Fruit fly (Drosophila melanogaster) whole organism, embryonic: Measurements from ENCODE around the gene unc-119.

ENCODE experiments used
- B-H2 ChIP-seq: fragments of 200-800 bp; sonication (Bioruptor generic); optimal IDR thresholded peaks from 2 replicates; lab custom pipeline; 2018; ENCODE audit warnings: missing biosample characterization, mild to moderate bottlenecking, missing genetic modification characterization
- CG10366 ChIP-seq: fragments of 200-800 bp; sonication (Bioruptor generic); IDR thresholded peaks from 2 replicates; pipeline ENCODE4 v1.3.6; 2022; ENCODE audit warnings: missing biosample characterization, missing genetic modification characterization
- CG10431 ChIP-seq: fragments of 200-800 bp; sonication (Bioruptor generic); optimal IDR thresholded peaks from 3 replicates; lab custom pipeline; 2018; ENCODE audit warnings: missing biosample characterization, mild to moderate bottlenecking, missing genetic modification characterization
- CG10462 ChIP-seq: fragments of 200-800 bp; sonication (Bioruptor generic); optimal IDR thresholded peaks from 2 replicates; lab custom pipeline; 2016; ENCODE audit warnings: missing biosample characterization, missing genetic modification characterization
- CG10654 ChIP-seq: fragments of 200-800 bp; sonication (Bioruptor generic); optimal IDR thresholded peaks from 2 replicates; lab custom pipeline; 2016; ENCODE audit warnings: missing biosample characterization, missing genetic modification characterization
- CG11504 ChIP-seq: fragments of 200-800 bp; sonication (Bioruptor generic); optimal IDR thresholded peaks from 3 replicates; lab custom pipeline; 2019; ENCODE audit warnings: missing biosample characterization, mild to moderate bottlenecking, missing genetic modification characterization, moderate library complexity
- CG12942 ChIP-seq: fragments of 200-800 bp; sonication (Bioruptor generic); optimal IDR thresholded peaks from 3 replicates; lab custom pipeline; 2016; ENCODE audit warnings: missing biosample characterization, missing genetic modification characterization
- CG13123 ChIP-seq: fragments of 200-800 bp; sonication (Bioruptor generic); optimal IDR thresholded peaks from 2 replicates; lab custom pipeline; 2016; ENCODE audit warnings: missing biosample characterization, missing genetic modification characterization
- CG15514 ChIP-seq: fragments of 200-800 bp; sonication (Bioruptor generic); optimal IDR thresholded peaks from 3 replicates; lab custom pipeline; 2017; ENCODE audit warnings: missing biosample characterization, missing genetic modification characterization, mild to moderate bottlenecking, moderate library complexity, missing genetic modification reagents
- CG17612 ChIP-seq: fragments of 200-800 bp; sonication (Bioruptor generic); IDR thresholded peaks from 2 replicates; pipeline ENCODE4 v1.3.6; 2022; ENCODE audit warnings: missing biosample characterization, missing genetic modification characterization
- CG17802 ChIP-seq: fragments of 200-800 bp; sonication (Bioruptor generic); optimal IDR thresholded peaks from 2 replicates; lab custom pipeline; 2018; ENCODE audit warnings: missing biosample characterization, mild to moderate bottlenecking, missing genetic modification characterization, moderate library complexity
- CG17829 ChIP-seq: fragments of 200-800 bp; optimal IDR thresholded peaks from 2 replicates; lab custom pipeline; 2019; ENCODE audit warnings: missing biosample characterization, mild to moderate bottlenecking, missing genetic modification characterization, moderate library complexity
- CG3163 ChIP-seq: fragments of 200-800 bp; sonication (Bioruptor generic); optimal IDR thresholded peaks from 3 replicates; lab custom pipeline; 2016; ENCODE audit warnings: missing biosample characterization, missing genetic modification characterization
- CG3838 ChIP-seq: fragments of 200-800 bp; sonication (Bioruptor generic); optimal IDR thresholded peaks from 3 replicates; lab custom pipeline; 2016; ENCODE audit warnings: missing biosample characterization, missing genetic modification characterization
- CG7556 ChIP-seq: fragments of 200-800 bp; sonication (Bioruptor generic); optimal IDR thresholded peaks from 2 replicates; lab custom pipeline; 2017; ENCODE audit warnings: missing biosample characterization, mild to moderate bottlenecking, missing genetic modification characterization
- CG7963 ChIP-seq: fragments of 200-800 bp; sonication (Bioruptor generic); IDR thresholded peaks from 3 replicates; pipeline ENCODE4 v1.3.6; 2022; ENCODE audit warnings: missing biosample characterization, missing genetic modification characterization; ENCODE audit not compliant: partially characterized antibody
- CG9215 ChIP-seq: fragments of 200-800 bp; sonication (Bioruptor generic); IDR thresholded peaks from 2 replicates; pipeline ENCODE4 v1.3.6; 2022; ENCODE audit warnings: missing biosample characterization, missing genetic modification characterization
- CG9817 ChIP-seq: fragments of 200-800 bp; sonication (Bioruptor generic); optimal IDR thresholded peaks from 2 replicates; lab custom pipeline; 2018; ENCODE audit warnings: missing biosample characterization, mild to moderate bottlenecking, missing genetic modification characterization, moderate library complexity
- CG9932 ChIP-seq: fragments of 200-800 bp; sonication (Bioruptor generic); IDR thresholded peaks from 2 replicates; pipeline ENCODE4 v1.3.6; 2022; ENCODE audit warnings: missing biosample characterization, missing genetic modification characterization
- CHES-1-like ChIP-seq: fragments of 200-800 bp; sonication (Bioruptor generic); optimal IDR thresholded peaks from 2 replicates; lab custom pipeline; 2016; ENCODE audit warnings: missing biosample characterization, missing genetic modification characterization
- D ChIP-seq, 2 experiments: fragments of 200-800 bp in 1 of 2; fragments of >200 bp in 1 of 2; sonication (Bioruptor generic) in 1 of 2; optimal IDR thresholded peaks; 2 replicates in 1 of 2; 3 replicates in 1 of 2; lab custom pipeline; 2017; ENCODE audit warnings: mild to moderate bottlenecking in 1 of 2, missing biosample characterization in 1 of 2, missing genetic modification characterization in 1 of 2, missing genetic modification reagents in 1 of 2
- Deaf1 ChIP-seq: fragments of 200-800 bp; optimal IDR thresholded peaks from 3 replicates; lab custom pipeline; 2019; ENCODE audit warnings: missing biosample characterization, mild to moderate bottlenecking, missing genetic modification characterization, moderate library complexity
- Dll ChIP-seq: fragments of 200-800 bp; sonication (Bioruptor generic); IDR thresholded peaks from 4 replicates; pipeline ENCODE4 v1.3.6; 2022; ENCODE audit warnings: missing biosample characterization, missing genetic modification characterization; ENCODE audit not compliant: partially characterized antibody
- Drgx ChIP-seq: fragments of 200-800 bp; sonication (Bioruptor generic); IDR thresholded peaks from 2 replicates; pipeline ENCODE4 v1.3.6; 2022; ENCODE audit warnings: missing biosample characterization, missing genetic modification characterization
- Hey ChIP-seq: fragments of 200-800 bp; sonication (Bioruptor generic); optimal IDR thresholded peaks from 3 replicates; lab custom pipeline; 2018; ENCODE audit warnings: missing biosample characterization, mild to moderate bottlenecking, missing genetic modification characterization
- Hr3 ChIP-seq: fragments of 200-800 bp; sonication (Bioruptor generic); optimal IDR thresholded peaks from 3 replicates; lab custom pipeline; 2016; ENCODE audit warnings: missing biosample characterization, missing genetic modification characterization
- NC2β ChIP-seq: fragments of 200-800 bp; sonication (Bioruptor generic); optimal IDR thresholded peaks from 2 replicates; lab custom pipeline; 2016; ENCODE audit warnings: missing biosample characterization, missing genetic modification characterization
- Ravus ChIP-seq: fragments of 200-800 bp; sonication (Bioruptor generic); IDR thresholded peaks from 2 replicates; pipeline ENCODE4 v1.3.6; 2022; ENCODE audit warnings: missing biosample characterization, missing genetic modification characterization
- Sry-δ ChIP-seq: fragments of 200-800 bp; sonication (Bioruptor generic); optimal IDR thresholded peaks from 2 replicates; lab custom pipeline; 2016; ENCODE audit warnings: missing biosample characterization, missing genetic modification characterization
- ab ChIP-seq: fragments of 200-800 bp; sonication (Bioruptor generic); optimal IDR thresholded peaks from 2 replicates; lab custom pipeline; 2016; ENCODE audit warnings: missing biosample characterization, missing genetic modification characterization
- aop ChIP-seq: fragments of 200-800 bp; sonication (Bioruptor generic); IDR thresholded peaks from 2 replicates; pipeline ENCODE4 v1.3.6; 2022; ENCODE audit warnings: missing biosample characterization, missing genetic modification characterization
- az2 ChIP-seq: fragments of 200-800 bp; sonication (Bioruptor generic); optimal IDR thresholded peaks from 3 replicates; lab custom pipeline; 2016; ENCODE audit warnings: missing biosample characterization, missing genetic modification characterization
- bcd ChIP-seq: fragments of 200-800 bp; sonication (Bioruptor generic); optimal IDR thresholded peaks from 2 replicates; lab custom pipeline; 2017; ENCODE audit warnings: missing biosample characterization, mild to moderate bottlenecking, missing genetic modification characterization
- dimm ChIP-seq: fragments of 200-800 bp; sonication (Bioruptor generic); IDR thresholded peaks from 2 replicates; pipeline ENCODE4 v1.3.6; 2022; ENCODE audit warnings: missing biosample characterization, missing genetic modification characterization
- en ChIP-seq: fragments of 200-800 bp; sonication (Bioruptor generic); optimal IDR thresholded peaks from 2 replicates; lab custom pipeline; 2016; ENCODE audit warnings: missing biosample characterization, missing genetic modification characterization
- exex ChIP-seq: fragments of 200-800 bp; sonication (Bioruptor generic); optimal IDR thresholded peaks from 4 replicates; lab custom pipeline; 2018; ENCODE audit warnings: missing biosample characterization, mild to moderate bottlenecking, missing genetic modification characterization, moderate library complexity
- fd102C ChIP-seq: fragments of 200-800 bp; sonication (Bioruptor generic); optimal IDR thresholded peaks from 2 replicates; lab custom pipeline; 2018; ENCODE audit warnings: missing biosample characterization, mild to moderate bottlenecking, missing genetic modification characterization, moderate library complexity
- gro ChIP-seq: fragments of 200-800 bp; sonication (Bioruptor generic); optimal IDR thresholded peaks from 2 replicates; lab custom pipeline; 2016; ENCODE audit warnings: missing biosample characterization, missing genetic modification characterization
- h ChIP-seq: fragments of >200 bp; optimal IDR thresholded peaks from 2 replicates; lab custom pipeline; 2017
- hb ChIP-seq: fragments of 200-800 bp; sonication (Bioruptor generic); IDR thresholded peaks from 3 replicates; pipeline ENCODE4 v1.3.6; 2022; ENCODE audit warnings: missing biosample characterization, missing genetic modification characterization; ENCODE audit not compliant: partially characterized antibody
- jigr1 ChIP-seq: fragments of 200-800 bp; sonication (Bioruptor generic); IDR thresholded peaks from 3 replicates; pipeline ENCODE4 v1.3.6; 2022; ENCODE audit warnings: missing biosample characterization, missing genetic modification characterization
- lola ChIP-seq, 3 experiments: fragments of >200 bp in 2 of 3; fragments of 200-800 bp in 1 of 3; sonication (Bioruptor generic) in 1 of 3; optimal IDR thresholded peaks; 2 replicates each; lab custom pipeline; 2017 to 2019; ENCODE audit warnings: missing biosample characterization in 3 of 3, missing genetic modification characterization in 3 of 3, mild to moderate bottlenecking in 1 of 3, moderate library complexity in 1 of 3
- mam ChIP-seq: fragments of 200-800 bp; sonication (Bioruptor generic); optimal IDR thresholded peaks from 3 replicates; lab custom pipeline; 2016; ENCODE audit warnings: missing biosample characterization, missing genetic modification characterization
- mirr ChIP-seq: fragments of 200-800 bp; sonication (Bioruptor generic); optimal IDR thresholded peaks from 3 replicates; lab custom pipeline; 2018; ENCODE audit warnings: missing biosample characterization, mild to moderate bottlenecking, missing genetic modification characterization
- pan ChIP-seq, 4 experiments: fragments of >200 bp in 3 of 4; fragments of 200-800 bp in 1 of 4; sonication (Bioruptor generic) in 1 of 4; optimal IDR thresholded peaks in 3 of 4; IDR thresholded peaks in 1 of 4; 2 replicates each; pipeline versions ENCODE4 v1.3.6 to Lab custom; 2017 to 2022; ENCODE audit warnings: missing biosample characterization in 2 of 4, missing genetic modification characterization in 2 of 4, mixed read lengths in 1 of 4
- phol ChIP-seq: fragments of 200-800 bp; sonication (Bioruptor generic); optimal IDR thresholded peaks from 3 replicates; lab custom pipeline; 2018; ENCODE audit warnings: missing biosample characterization, mild to moderate bottlenecking, missing genetic modification characterization, moderate library complexity
- pum ChIP-seq: fragments of 200-800 bp; sonication (Bioruptor generic); optimal IDR thresholded peaks from 2 replicates; lab custom pipeline; 2016; ENCODE audit warnings: missing biosample characterization, missing genetic modification characterization
- slbo ChIP-seq: fragments of 200-800 bp; sonication (Bioruptor generic); IDR thresholded peaks from 2 replicates; pipeline ENCODE4 v1.3.6; 2022; ENCODE audit warnings: missing biosample characterization, missing genetic modification characterization
- sob ChIP-seq: fragments of 200-800 bp; sonication (Bioruptor generic); IDR thresholded peaks from 2 replicates; pipeline ENCODE4 v1.3.6; 2022; ENCODE audit warnings: missing biosample characterization, missing genetic modification characterization

Gene unc-119

DNA sequence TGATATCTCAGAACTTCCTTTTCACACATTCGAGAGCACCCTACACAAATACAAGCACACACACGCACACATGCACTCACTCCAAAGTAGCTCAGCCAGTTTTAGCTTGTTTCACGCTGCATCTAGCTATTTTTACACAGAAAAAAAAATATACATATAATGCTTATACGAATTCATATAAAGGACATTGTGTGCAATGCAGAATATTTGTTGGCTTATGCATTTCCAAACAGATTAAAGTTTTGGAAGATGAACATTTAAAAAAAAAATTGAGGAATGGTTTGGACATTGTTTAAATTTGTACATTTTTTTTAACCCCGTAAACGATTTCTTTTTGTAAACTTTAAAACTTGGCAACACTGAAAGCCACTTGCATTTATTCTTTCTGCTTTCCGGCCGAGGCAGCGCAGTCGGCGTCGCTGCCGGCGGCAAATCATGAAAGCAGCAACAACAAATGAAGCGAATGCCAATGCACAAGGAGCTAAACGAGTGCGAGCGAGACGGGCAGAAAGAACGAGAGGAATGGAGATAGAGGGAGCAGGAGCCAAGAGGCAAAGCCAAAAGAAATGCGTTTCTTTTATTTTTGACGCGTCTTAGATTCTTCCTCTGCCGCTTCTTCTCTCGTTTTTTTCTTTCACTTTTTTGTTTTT is 28.1 kb upstream of the unc-119 start (continued):
- TF ChIP-seq hb (no peak), Ravus (GFP tag; lab: Robert Waterston, UW) (no peak), CG9215 (GFP tag; lab: Robert Waterston, UW) (no peak), pan (optimal IDR thresholded peaks at IDR 0.05; lab: Kevin White, UChicago) (no peak), pan (GFP tag; optimal IDR thresholded peaks at IDR 0.05 in 1 of 2, IDR thresholded peaks at IDR 0.05 in 1 of 2) (peak in 1 of 2 experiments; percentile 52), CG7556 (GFP tag; lab: Kevin White, UChicago) (peak; percentile 85), CG12942 (GFP tag; lab: Kevin White, UChicago) (peak; percentile 57), az2 (GFP tag; lab: Kevin White, UChicago) (peak; percentile 88), CG10431 (GFP tag; lab: Kevin White, UChicago) (peak; percentile 36), ab (GFP tag; lab: Kevin White, UChicago) (no peak), Hey (tag; lab: Kevin White, UChicago) (no peak), D (optimal IDR thresholded peaks at IDR 0.05; lab: Kevin White, UChicago) (no peak), D (GFP tag; optimal IDR thresholded peaks at IDR 0.05; lab: Kevin White, UChicago) (peak; percentile 84), CG11504 (tag; lab: Kevin White, UChicago) (peak; percentile 84), CG13123 (peak; percentile 41), aop (GFP tag; lab: Robert Waterston, UW) (no peak), h (lab: Kevin White, UChicago) (no peak), CG9817 (peak; percentile 10), en (GFP tag; lab: Kevin White, UChicago) (peak; percentile 29), jigr1 (GFP tag; lab: Robert Waterston, UW) (peak; percentile 13; the same call in 1 of the 3 replicates), exex (no peak), lola (GFP tag; optimal IDR thresholded peaks at IDR 0.05; lab: Kevin White, UChicago) (peak in 1 of 3 experiments; percentile 96), gro (GFP tag; lab: Kevin White, UChicago) (no peak), Hr3 (GFP tag; lab: Kevin White, UChicago) (peak; percentile 72), mirr (GFP tag; lab: Kevin White, UChicago) (no peak), fd102C (GFP tag; lab: Kevin White, UChicago) (peak; percentile 73), CG10462 (peak; percentile 56), B-H2 (no peak), sob (GFP tag; lab: Robert Waterston, UW) (no peak), mam (GFP tag; lab: Kevin White, UChicago) (peak; percentile 15), Drgx (GFP tag; lab: Robert Waterston, UW) (peak; percentile 61), CG3838 (peak; percentile 30), Deaf1 (tag; lab: Kevin White, UChicago) (peak; percentile 26), bcd (GFP tag; lab: Kevin White, UChicago) (peak; percentile 68), NC2β (GFP tag; lab: Kevin White, UChicago) (peak; percentile 78), Sry-δ (GFP tag; lab: Kevin White, UChicago) (peak; percentile 23), phol (tag; lab: Kevin White, UChicago) (peak; percentile 93), CG10654 (peak; percentile 67), CG17802 (tag; lab: Kevin White, UChicago) (peak; percentile 69), slbo (GFP tag; lab: Robert Waterston, UW) (no peak), Dll (GFP tag; lab: Robert Waterston, UW) (no peak), pum (GFP tag; lab: Kevin White, UChicago) (peak; percentile 71), CG15514 (no peak), CG17829 (tag; lab: Kevin White, UChicago) (peak; percentile 88), CG17612 (no peak), CG10366 (GFP tag; lab: Robert Waterston, UW) (peak; percentile 42; the same call in 1 of the 2 replicates), CG7963 (GFP tag; lab: Robert Waterston, UW) (no peak), dimm (GFP tag; lab: Robert Waterston, UW) (no peak), CHES-1-like (GFP tag; lab: Kevin White, UChicago) (no peak), CG9932 (GFP tag; lab: Robert Waterston, UW) (no peak), CG3163 (GFP tag; lab: Kevin White, UChicago) (peak; percentile 53)
